Fruit fly (Drosophila melanogaster) whole organism, prepupa: ENCODE measurements around the gene Sse.

Experiments
- CG16779 ChIP-seq: fragments of 200-800 bp; sonication (Bioruptor generic); optimal IDR thresholded peaks from 3 replicates; lab custom pipeline; 2017; ENCODE audit warnings: missing biosample characterization, mild to moderate bottlenecking, missing genetic modification characterization
- CG7368 ChIP-seq: fragments of 200-800 bp; sonication (Bioruptor generic); optimal IDR thresholded peaks from 3 replicates; lab custom pipeline; 2016; ENCODE audit warnings: missing biosample characterization, missing genetic modification characterization
- CG9139 ChIP-seq: fragments of 200-800 bp; sonication (Bioruptor generic); optimal IDR thresholded peaks from 3 replicates; lab custom pipeline; 2017; ENCODE audit warnings: missing biosample characterization, mild to moderate bottlenecking, missing genetic modification characterization
- Eip75B ChIP-seq: fragments of 200-800 bp; sonication (Bioruptor generic); optimal IDR thresholded peaks from 3 replicates; lab custom pipeline; 2016; ENCODE audit warnings: missing biosample characterization, missing genetic modification characterization
- Ets96B ChIP-seq: fragments of 200-800 bp; optimal IDR thresholded peaks from 2 replicates; lab custom pipeline; 2019; ENCODE audit warnings: missing biosample characterization, mild to moderate bottlenecking, missing genetic modification characterization, moderate library complexity
- Lpt ChIP-seq: fragments of 200-800 bp; sonication (Bioruptor generic); optimal IDR thresholded peaks from 3 replicates; lab custom pipeline; 2016; ENCODE audit warnings: missing biosample characterization, missing genetic modification characterization
- fd59A ChIP-seq: fragments of 200-800 bp; sonication (Bioruptor generic); optimal IDR thresholded peaks from 2 replicates; lab custom pipeline; 2017; ENCODE audit warnings: missing biosample characterization, mild to moderate bottlenecking, missing genetic modification characterization, missing genetic modification reagents
- fd85E ChIP-seq: fragments of 200-800 bp; sonication (Bioruptor generic); optimal IDR thresholded peaks from 3 replicates; lab custom pipeline; 2016; ENCODE audit warnings: missing biosample characterization, missing genetic modification characterization
- spab ChIP-seq: fragments of 200-800 bp; sonication (Bioruptor generic); optimal IDR thresholded peaks from 2 replicates; lab custom pipeline; 2017; ENCODE audit warnings: missing biosample characterization, mild to moderate bottlenecking, missing genetic modification characterization, missing genetic modification reagents

DNA sequence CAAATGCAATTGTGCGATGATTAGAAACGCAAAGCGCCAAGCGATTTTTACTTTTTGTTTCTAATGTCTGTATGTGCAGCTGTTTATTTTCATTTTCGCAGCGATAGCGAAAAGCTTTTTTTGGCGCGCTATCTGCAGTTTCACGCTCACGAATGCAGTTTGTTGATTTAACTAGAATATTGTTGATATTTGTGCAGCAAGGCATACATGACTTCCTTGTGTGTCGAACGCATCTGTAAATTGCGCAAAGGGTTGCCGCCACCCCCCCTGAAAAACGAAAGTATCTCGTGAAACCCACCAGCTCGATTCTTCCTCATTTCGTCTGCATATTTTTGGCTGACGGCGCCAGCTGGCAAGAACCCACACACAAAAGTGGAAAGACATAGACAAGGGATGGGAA, 20.5 kb downstream of the Sse start:
- TF ChIP-seq spab (GFP tag; lab: Kevin White, UChicago) (no peak), fd59A (GFP tag; lab: Kevin White, UChicago) (no peak), Ets96B (tag; lab: Kevin White, UChicago) (no peak), fd85E (GFP tag; lab: Kevin White, UChicago) (no peak), CG16779 (tag; lab: Kevin White, UChicago) (no peak), Eip75B (GFP tag; lab: Kevin White, UChicago) (no peak), CG7368 (GFP tag; lab: Kevin White, UChicago) (no peak), CG9139 (no peak), Lpt (GFP tag; lab: Kevin White, UChicago) (no peak)
